Worm (Caenorhabditis elegans) whole organism, L3 larva: Measurements from ENCODE around the gene gcy-15.

Experiments
- ceh-9 ChIP-seq: sonication (generic microtip); optimal IDR thresholded peaks from 2 replicates; lab custom pipeline; 2018; ENCODE audit warnings: missing biosample characterization, missing genetic modification characterization
- elt-3 ChIP-seq, 3 experiments: fragments of 150-350 bp in 1 of 3; sonication (generic microtip) in 2 of 3; optimal IDR thresholded peaks; 2 replicates in 2 of 3; 4 replicates in 1 of 3; lab custom pipeline; 2014 to 2017; ENCODE audit warnings: missing biosample characterization in 3 of 3, missing genetic modification characterization in 3 of 3
- fkh-10 ChIP-seq: sonication (generic microtip); optimal IDR thresholded peaks from 2 replicates; lab custom pipeline; 2017; ENCODE audit warnings: missing biosample characterization, missing genetic modification reagents, missing genetic modification characterization
- jun-1 ChIP-seq: fragments of 150-350 bp; optimal IDR thresholded peaks from 2 replicates; lab custom pipeline; 2014; ENCODE audit warnings: missing biosample characterization, missing genetic modification reagents, missing genetic modification characterization
- lin-39 ChIP-seq: fragments of 150-350 bp; optimal IDR thresholded peaks from 2 replicates; lab custom pipeline; 2018; ENCODE audit warnings: missing biosample characterization, missing genetic modification reagents, missing genetic modification characterization
- nhr-12 ChIP-seq: fragments of 150-350 bp; optimal IDR thresholded peaks from 2 replicates; lab custom pipeline; 2014; ENCODE audit warnings: missing biosample characterization, missing genetic modification characterization
- snpc-4 ChIP-seq: fragments of 150-350 bp; optimal IDR thresholded peaks from 2 replicates; lab custom pipeline; 2014; ENCODE audit warnings: missing biosample characterization, missing genetic modification characterization
- unc-39 ChIP-seq: sonication (generic microtip); optimal IDR thresholded peaks from 4 replicates; lab custom pipeline; 2017; ENCODE audit warnings: missing biosample characterization, missing genetic modification characterization
- unc-62 ChIP-seq: fragments of 150-350 bp; sonication (generic microtip); optimal IDR thresholded peaks from 4 replicates; lab custom pipeline; 2014; ENCODE audit warnings: missing biosample characterization, missing genetic modification reagents, missing genetic modification characterization
- ztf-11 ChIP-seq: fragments of 150-350 bp; optimal IDR thresholded peaks from 2 replicates; lab custom pipeline; 2014; ENCODE audit warnings: missing biosample characterization, missing genetic modification characterization

DNA sequence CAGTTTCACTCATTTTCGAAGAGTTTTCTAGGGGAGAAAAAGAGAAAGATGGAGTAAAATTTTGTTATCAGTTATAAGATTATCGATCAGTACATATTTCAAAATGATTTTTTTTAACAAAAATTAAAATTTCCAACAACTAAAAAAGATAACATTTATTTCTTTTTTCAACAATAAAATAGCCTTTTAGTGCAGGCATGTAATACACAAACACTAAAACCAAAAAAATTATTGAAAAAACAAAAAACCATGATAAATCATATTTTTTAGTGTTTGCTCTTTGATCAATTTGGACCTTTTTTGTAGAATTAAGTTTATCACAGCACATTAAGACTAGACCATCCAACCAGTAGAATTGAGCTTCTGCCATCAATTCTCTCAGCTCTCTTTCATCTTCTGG is 27.8 kb upstream of the gcy-15 start, which contains the start of gene ZC239.15:
- TF ChIP-seq unc-62 (no peak), jun-1 (tag; lab: Kevin White, UChicago) (no peak), unc-39 (no peak), fkh-10 (GFP tag; lab: Kevin White, UChicago) (no peak), ztf-11 (no peak), lin-39 (tag; lab: Kevin White, UChicago) (no peak), ceh-9 (tag; lab: Kevin White, UChicago) (no peak), nhr-12 (tag; lab: Kevin White, UChicago) (no peak), snpc-4 (tag; lab: Kevin White, UChicago) (no peak), elt-3 (tag; optimal IDR thresholded peaks at IDR 0.05; lab: Kevin White, UChicago) (no peak)
